Worm (Caenorhabditis elegans) whole organism, midembryonic: ENCODE data around the gene C15H9.2.
A peak's percentile ranks its signal among the peaks of the same experiment; 100 is the strongest.

Source experiments
- T22C8.4 ChIP-seq: fragments of 200-800 bp; sonication (Bioruptor generic); IDR thresholded peaks from 2 replicates; pipeline ENCODE4 v1.3.6; 2022; ENCODE audit warnings: missing genetic modification characterization, missing compliant biosample characterization
- cog-1 ChIP-seq: sonication (generic microtip); optimal IDR thresholded peaks from 2 replicates; lab custom pipeline; 2016; ENCODE audit warnings: missing genetic modification characterization, missing compliant biosample characterization
- flt-1 ChIP-seq: fragments of 200-800 bp; sonication (Bioruptor generic); IDR thresholded peaks from 2 replicates; pipeline ENCODE4 v1.3.6; 2022; ENCODE audit warnings: missing genetic modification characterization, missing compliant biosample characterization
- klf-2 ChIP-seq: fragments of 200-800 bp; sonication (Bioruptor generic); conservative IDR thresholded peaks from 2 replicates; pipeline ENCODE4 v1.3.6; 2022; ENCODE audit warnings: missing genetic modification reagents, missing genetic modification characterization, missing compliant biosample characterization
- med-1 ChIP-seq: sonication (generic microtip); optimal IDR thresholded peaks from 2 replicates; lab custom pipeline; 2017; ENCODE audit warnings: missing genetic modification characterization, mild to moderate bottlenecking, missing compliant biosample characterization, antibody characterized with exemption, missing genetic modification reagents; ENCODE audit not compliant: insufficient read depth
- ref-1 ChIP-seq: fragments of 200-800 bp; sonication (Bioruptor generic); conservative IDR thresholded peaks from 2 replicates; pipeline ENCODE4 v1.3.6; 2022; ENCODE audit warnings: missing genetic modification reagents, missing genetic modification characterization, missing compliant biosample characterization
- tab-1 ChIP-seq: fragments of 200-800 bp; sonication (Bioruptor generic); IDR thresholded peaks from 2 replicates; pipeline ENCODE4 v1.3.6; 2022; ENCODE audit warnings: missing genetic modification characterization, missing compliant biosample characterization
- ztf-23 ChIP-seq: fragments of 200-800 bp; sonication (Bioruptor generic); IDR thresholded peaks from 2 replicates; pipeline ENCODE4 v1.3.6; 2022; ENCODE audit warnings: missing genetic modification reagents, missing genetic modification characterization, missing compliant biosample characterization
- ztf-29 ChIP-seq: fragments of 200-800 bp; sonication (Bioruptor generic); IDR thresholded peaks from 2 replicates; pipeline ENCODE4 v1.3.6; 2022; ENCODE audit warnings: missing genetic modification reagents, missing genetic modification characterization, missing compliant biosample characterization

The C15H9.2 gene

DNA sequence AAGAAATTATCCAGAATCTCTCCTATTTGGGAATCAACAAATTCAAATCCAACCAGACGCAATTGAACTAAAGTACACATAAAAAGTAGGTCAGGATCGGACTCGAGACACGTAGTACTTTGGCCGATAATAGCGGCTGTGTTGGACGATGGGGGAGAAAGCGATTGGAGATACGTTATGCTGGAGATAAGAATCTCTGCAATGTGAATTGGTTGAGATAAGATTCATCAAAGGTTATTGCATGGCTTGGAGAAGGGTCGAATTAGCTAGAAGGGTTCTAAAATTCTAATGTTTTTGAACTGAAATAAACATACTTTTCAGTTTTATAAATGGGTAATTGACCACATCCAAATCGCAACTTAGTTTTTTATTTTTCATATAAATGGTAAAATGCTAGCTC lies 25.8 kb upstream of the C15H9.2 start:
- TF ChIP-seq flt-1 (GFP tag; lab: Robert Waterston, UW): no peak
- no peak for TF ChIP-seq T22C8.4 (GFP tag; lab: Robert Waterston, UW)
- TF ChIP-seq tab-1 (GFP tag; lab: Robert Waterston, UW): no peak
- no peak for TF ChIP-seq ztf-29 (GFP tag; lab: Robert Waterston, UW)
- TF ChIP-seq med-1 (GFP tag; lab: Kevin White, UChicago): no peak
- TF ChIP-seq klf-2 (GFP tag; lab: Robert Waterston, UW): no peak
- TF ChIP-seq ref-1 (GFP tag; lab: Robert Waterston, UW): no peak
- TF ChIP-seq cog-1 (tag; lab: Kevin White, UChicago): no peak
- no peak for TF ChIP-seq ztf-23 (GFP tag; lab: Robert Waterston, UW)

DNA sequence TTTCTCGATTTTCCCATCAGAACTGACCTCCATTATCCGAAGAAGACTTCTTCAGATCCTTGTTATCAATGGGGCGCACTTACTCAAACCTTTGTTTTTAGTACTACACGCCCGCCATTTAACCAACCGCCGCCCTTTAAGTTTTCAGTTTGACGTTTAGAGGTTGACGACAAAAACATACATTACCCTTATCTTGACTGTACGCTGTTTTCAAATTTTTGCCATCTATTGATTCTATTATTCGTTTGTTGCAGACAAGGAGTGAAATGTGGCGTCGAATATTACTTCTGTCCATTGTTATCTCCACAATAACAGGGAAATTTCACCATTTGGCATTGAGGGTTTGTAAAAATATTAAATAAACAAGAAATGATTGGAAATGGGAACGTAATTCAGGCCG lies 25.3 kb upstream of the C15H9.2 start, which contains the start of gene C15H9.5:
Gene C15H9.5, plus strand, starts transcription at position 255 of the 400 bp plus-strand sequence.
- TF ChIP-seq cog-1 (tag; lab: Kevin White, UChicago): no peak
- no peak for TF ChIP-seq med-1 (GFP tag; lab: Kevin White, UChicago)
- no peak for TF ChIP-seq ref-1 (GFP tag; lab: Robert Waterston, UW)
- no peak for TF ChIP-seq klf-2 (GFP tag; lab: Robert Waterston, UW)
- no peak for TF ChIP-seq ztf-23 (GFP tag; lab: Robert Waterston, UW)
- TF ChIP-seq flt-1 (GFP tag; lab: Robert Waterston, UW): no peak
- no peak for TF ChIP-seq T22C8.4 (GFP tag; lab: Robert Waterston, UW)
- no peak for TF ChIP-seq tab-1 (GFP tag; lab: Robert Waterston, UW)
- TF ChIP-seq ztf-29 (GFP tag; lab: Robert Waterston, UW): no peak

DNA sequence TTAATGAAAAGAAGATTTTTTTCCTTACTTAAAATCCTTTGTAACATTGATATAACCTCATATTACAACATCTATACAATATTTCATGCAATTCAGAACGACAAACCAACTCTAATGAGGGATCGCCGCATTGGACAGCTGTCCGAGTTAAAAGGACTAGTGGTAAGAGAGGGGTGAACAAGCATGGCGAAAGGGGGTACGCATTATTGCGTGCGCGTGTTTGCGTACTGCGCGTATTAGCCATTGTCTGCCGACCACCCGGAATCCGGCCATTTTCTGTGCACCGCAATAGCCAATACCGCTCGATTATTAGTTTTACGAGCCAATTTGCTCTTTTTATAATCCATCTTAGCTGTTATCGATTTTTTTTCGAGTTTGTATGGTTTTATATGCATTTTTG lies 20.8 kb upstream of the C15H9.2 start, which contains the start of gene C15H9.4:
Gene C15H9.4, plus strand, starts transcription at position 93 of the 400 bp plus-strand sequence.
- TF ChIP-seq cog-1 (tag; lab: Kevin White, UChicago) (peak; percentile 40), flt-1 (GFP tag; lab: Robert Waterston, UW) (0 out of 2 replicates have a peak, but pooled peaks have one; percentile 28), ref-1 (GFP tag; lab: Robert Waterston, UW) (no peak), ztf-23 (GFP tag; lab: Robert Waterston, UW) (peak; percentile 53; the same call in 1 of the 2 replicates), ztf-29 (GFP tag; lab: Robert Waterston, UW) (no peak), tab-1 (GFP tag; lab: Robert Waterston, UW) (peak; percentile 64; the same call in 1 of the 2 replicates), med-1 (GFP tag; lab: Kevin White, UChicago) (no peak)

DNA sequence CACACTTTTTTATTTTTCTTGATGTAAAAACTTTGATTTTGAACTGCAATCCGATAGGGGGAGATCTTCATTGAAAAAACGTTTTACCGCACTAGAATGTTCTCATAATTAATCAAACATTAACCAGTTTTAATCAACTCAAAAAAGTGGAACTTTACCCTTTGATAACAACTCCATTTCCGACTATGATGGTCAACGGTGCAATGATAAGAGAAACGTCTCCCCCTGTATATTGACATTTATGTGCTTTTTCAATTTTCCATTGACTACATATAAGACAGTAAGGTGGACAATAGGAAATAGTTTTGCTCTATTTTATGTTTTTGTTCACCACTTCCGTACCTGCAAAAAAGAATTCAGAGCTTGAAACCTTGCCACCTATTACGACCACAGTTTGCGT lies 19.9 kb upstream of the C15H9.2 start:
- TF ChIP-seq med-1 (GFP tag; lab: Kevin White, UChicago): no peak
- 0 out of 2 replicates have a peak, but pooled peaks have one; percentile 17 for TF ChIP-seq ztf-23 (GFP tag; lab: Robert Waterston, UW)

DNA sequence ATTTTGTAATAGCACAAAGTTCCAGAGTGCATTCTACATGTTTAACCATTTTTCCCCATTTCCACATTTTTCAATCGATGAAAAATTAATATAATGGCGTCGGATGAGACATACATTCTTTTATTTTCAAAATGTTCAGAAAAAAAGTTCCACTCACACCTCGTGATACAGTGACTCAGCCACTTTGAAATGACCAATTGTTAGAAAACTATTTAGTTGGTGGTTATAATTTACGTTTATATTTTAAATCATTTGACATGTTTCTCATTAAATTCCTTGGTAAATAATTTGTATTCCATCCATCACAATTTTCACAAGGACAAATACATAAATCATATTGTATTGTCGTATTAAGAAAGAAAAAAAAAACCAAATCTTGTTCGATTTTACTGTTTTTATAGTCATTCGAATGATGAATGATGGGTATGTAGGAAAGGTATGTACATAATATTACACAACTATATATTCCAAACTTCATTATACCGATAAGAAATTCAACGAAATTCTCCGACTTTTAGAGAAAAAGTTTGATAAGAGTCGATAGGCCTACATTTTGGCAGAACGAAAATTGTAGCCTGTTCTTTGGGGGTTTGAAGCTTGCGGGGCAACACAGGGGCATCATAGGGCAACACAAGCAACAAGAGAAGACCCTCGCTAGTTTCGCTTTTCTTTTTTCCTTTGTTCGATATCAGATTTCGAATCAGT lies 17.8 kb upstream of the C15H9.2 start:
- no peak for TF ChIP-seq med-1 (GFP tag; lab: Kevin White, UChicago)
- TF ChIP-seq ztf-29 (GFP tag; lab: Robert Waterston, UW): no peak
- no peak for TF ChIP-seq tab-1 (GFP tag; lab: Robert Waterston, UW)
- TF ChIP-seq ztf-23 (GFP tag; lab: Robert Waterston, UW): no peak
- TF ChIP-seq flt-1 (GFP tag; lab: Robert Waterston, UW): no peak

DNA sequence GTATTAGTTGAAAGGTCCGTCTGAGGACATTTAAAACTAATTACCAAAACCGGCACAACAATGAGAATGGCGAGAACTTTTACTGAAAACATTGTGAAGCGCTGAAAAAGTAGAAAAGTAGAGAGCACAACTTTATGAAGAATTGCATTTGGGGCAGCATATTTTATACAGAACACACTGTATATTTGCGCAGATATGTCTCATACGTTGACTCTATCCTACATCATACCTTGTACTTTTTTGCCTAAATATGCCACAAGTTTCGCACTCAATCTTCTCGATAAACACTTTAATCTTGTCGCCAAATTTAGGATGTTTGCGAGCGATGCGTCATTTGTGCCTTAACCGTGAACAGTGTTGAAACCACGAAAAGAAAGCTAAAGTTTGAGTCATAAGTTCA lies 15.0 kb upstream of the C15H9.2 start, which contains the start of gene C15H9.11:
Gene C15H9.11, minus strand, starts transcription at position 101 of the 400 bp plus-strand sequence.
- no peak for TF ChIP-seq T22C8.4 (GFP tag; lab: Robert Waterston, UW)
- TF ChIP-seq cog-1 (tag; lab: Kevin White, UChicago): no peak
- no peak for TF ChIP-seq ref-1 (GFP tag; lab: Robert Waterston, UW)
- TF ChIP-seq flt-1 (GFP tag; lab: Robert Waterston, UW): no peak
- TF ChIP-seq med-1 (GFP tag; lab: Kevin White, UChicago): no peak
- TF ChIP-seq ztf-29 (GFP tag; lab: Robert Waterston, UW): no peak

DNA sequence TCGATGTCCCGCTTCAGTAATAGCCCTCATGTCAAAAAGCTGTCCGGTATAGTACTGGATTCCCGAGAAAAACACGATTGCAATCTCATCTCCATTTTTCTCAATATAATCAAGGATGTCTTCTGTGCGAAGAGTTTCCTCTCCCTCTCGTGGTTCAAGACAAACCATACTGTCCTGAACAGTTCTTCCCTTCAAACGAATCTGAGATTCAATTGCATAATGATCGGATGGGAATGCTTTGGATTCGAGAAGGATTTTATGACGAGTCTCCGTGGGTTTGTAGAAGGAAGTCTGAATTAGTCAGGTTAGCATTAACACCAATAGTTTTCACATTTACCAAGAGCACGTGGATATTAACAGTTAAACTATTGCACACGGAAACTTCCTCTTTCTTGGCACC lies 10.4 kb upstream of the C15H9.2 start:
- TF ChIP-seq ztf-29 (GFP tag; lab: Robert Waterston, UW) (no peak), cog-1 (tag; lab: Kevin White, UChicago) (no peak), med-1 (GFP tag; lab: Kevin White, UChicago) (no peak), flt-1 (GFP tag; lab: Robert Waterston, UW) (no peak), klf-2 (GFP tag; lab: Robert Waterston, UW) (no peak), ztf-23 (GFP tag; lab: Robert Waterston, UW) (no peak), T22C8.4 (GFP tag; lab: Robert Waterston, UW) (no peak), ref-1 (GFP tag; lab: Robert Waterston, UW) (no peak), tab-1 (GFP tag; lab: Robert Waterston, UW) (no peak)

DNA sequence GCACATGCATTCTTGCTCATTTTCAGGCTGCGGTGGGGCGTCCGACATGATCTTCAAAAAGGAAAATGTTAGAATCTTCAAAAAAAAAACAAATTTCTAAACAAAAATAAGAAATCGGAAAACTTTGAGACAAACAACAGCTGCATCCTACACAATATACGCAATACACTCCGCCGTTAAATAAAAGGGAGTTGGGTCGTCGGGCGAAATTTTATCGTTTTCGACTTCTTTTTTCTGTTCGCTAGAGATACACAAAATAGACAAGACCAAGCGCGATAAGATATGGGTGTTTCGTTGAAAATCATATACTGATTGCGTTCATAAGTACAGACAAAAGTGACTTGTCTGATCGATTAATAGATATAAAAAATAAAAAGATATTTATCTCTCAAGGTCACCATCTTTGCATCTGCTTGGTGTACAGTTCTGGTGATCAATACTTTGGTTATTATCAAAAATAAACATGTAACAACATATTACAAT lies 9.0 kb upstream of the C15H9.2 start, which contains the start of gene kynu-1:
Gene kynu-1, minus strand, starts transcription at position 51 of the 483 bp plus-strand sequence.
- TF ChIP-seq ref-1 (GFP tag; lab: Robert Waterston, UW) (no peak), ztf-23 (GFP tag; lab: Robert Waterston, UW) (no peak), cog-1 (tag; lab: Kevin White, UChicago) (no peak), tab-1 (GFP tag; lab: Robert Waterston, UW) (no peak), flt-1 (GFP tag; lab: Robert Waterston, UW) (no peak), med-1 (GFP tag; lab: Kevin White, UChicago) (no peak), T22C8.4 (GFP tag; lab: Robert Waterston, UW) (no peak), ztf-29 (GFP tag; lab: Robert Waterston, UW) (no peak), klf-2 (GFP tag; lab: Robert Waterston, UW) (no peak)

DNA sequence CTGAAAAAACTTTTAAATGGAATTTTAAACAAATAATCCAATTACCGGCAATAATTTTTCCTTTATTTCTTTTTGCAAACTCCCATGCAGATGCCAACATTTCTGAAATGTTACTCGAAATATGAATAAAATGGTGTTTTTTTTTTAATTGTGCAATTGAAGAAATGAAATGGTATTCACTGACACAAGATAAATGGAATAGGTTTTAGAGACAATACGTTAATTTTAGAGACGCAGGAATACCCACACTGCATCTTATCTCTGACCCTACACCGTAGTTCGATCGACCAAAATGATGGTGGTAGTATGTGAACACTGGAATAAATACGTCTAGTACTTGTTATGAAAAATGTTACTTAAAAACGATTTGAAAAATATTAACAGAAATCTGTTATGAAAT lies 5.5 kb upstream of the C15H9.2 start, which contains the start of gene prx-3:
Gene prx-3, minus strand, starts transcription at position 101 of the 400 bp plus-strand sequence.
- TF ChIP-seq med-1 (GFP tag; lab: Kevin White, UChicago) (no peak), ztf-29 (GFP tag; lab: Robert Waterston, UW) (no peak), T22C8.4 (GFP tag; lab: Robert Waterston, UW) (no peak), cog-1 (tag; lab: Kevin White, UChicago) (no peak), ztf-23 (GFP tag; lab: Robert Waterston, UW) (no peak), flt-1 (GFP tag; lab: Robert Waterston, UW) (no peak), tab-1 (GFP tag; lab: Robert Waterston, UW) (no peak), ref-1 (GFP tag; lab: Robert Waterston, UW) (no peak)
